Fruit fly (Drosophila melanogaster) Kc167 (cell line): ENCODE measurements around the gene CG31041.

Experiments used
- h ChIP-seq: fragments of >200 bp; optimal IDR thresholded peaks from 3 replicates; lab custom pipeline; 2018; ENCODE audit warnings: missing external identifiers
- insv ChIP-seq: fragments of >200 bp; optimal IDR thresholded peaks from 3 replicates; lab custom pipeline; 2018; ENCODE audit warnings: missing external identifiers
- psq ChIP-seq: fragments of >200 bp; optimal IDR thresholded peaks from 2 replicates; lab custom pipeline; 2017; ENCODE audit warnings: missing external identifiers

DNA sequence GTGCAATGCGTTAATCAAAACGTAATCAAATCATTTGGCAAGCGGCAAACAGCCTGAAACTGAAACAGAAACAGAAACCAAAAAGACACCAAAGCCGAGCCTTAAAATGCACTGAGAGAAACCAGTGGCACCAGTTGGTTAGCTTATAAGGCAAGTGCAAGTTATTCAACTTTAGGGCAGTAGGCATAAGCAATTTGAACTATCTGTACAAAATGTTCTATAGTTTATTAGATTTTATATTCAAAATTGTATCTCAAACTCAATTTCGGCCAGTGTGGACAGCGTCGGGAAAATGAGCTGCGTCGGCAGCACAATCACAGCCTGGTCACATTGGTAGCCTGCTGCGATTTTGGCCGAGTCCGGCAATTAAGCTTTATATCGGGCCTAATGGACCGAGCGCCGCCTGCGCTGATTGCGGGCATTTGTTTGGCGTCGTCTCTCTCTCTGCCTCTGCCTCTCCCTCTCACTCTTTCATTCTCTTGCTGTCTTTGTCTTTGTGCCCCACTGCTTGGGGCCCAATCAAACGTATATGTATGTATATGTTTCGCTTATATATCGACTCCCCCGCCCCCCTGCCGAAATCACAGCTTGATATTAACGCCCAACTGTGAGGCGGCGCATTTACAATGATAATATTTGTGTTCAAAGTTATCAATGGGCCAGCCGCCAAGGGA lies 23.6 kb downstream of the CG31041 start:
- TF ChIP-seq h (lab: Kevin White, UChicago) (no peak), psq (lab: Kevin White, UChicago) (no peak), insv (lab: Kevin White, UChicago) (no peak)
